Fruit fly (Drosophila melanogaster): ENCODE results near the gene Spn28Da.
A peak's percentile ranks its signal among the peaks of the same experiment; 100 is the strongest.

Spn28Da gene

dm6 chr2L:7851609-7852008 lies 37.3 kb downstream of the Spn28Da start (continued):
- TF ChIP-seq sens-2 (GFP tag; IDR thresholded peaks at IDR 0.05) (no peak), gro (GFP tag; optimal IDR thresholded peaks at IDR 0.05) (no peak), CG2202 (tag; optimal IDR thresholded peaks at IDR 0.05) (no peak), MESR4 (GFP tag; optimal IDR thresholded peaks at IDR 0.05) (no peak), tap (tag; optimal IDR thresholded peaks at IDR 0.05) (peak; percentile 26), CHES-1-like (GFP tag; optimal IDR thresholded peaks at IDR 0.05) (no peak), Rfx (GFP tag; IDR thresholded peaks at IDR 0.05) (no peak), CG11398 (GFP tag; optimal IDR thresholded peaks at IDR 0.05) (no peak), sens (GFP tag) (peak; percentile 79), CG3726 (GFP tag; IDR thresholded peaks at IDR 0.05) (no peak), Awh (GFP tag; IDR thresholded peaks at IDR 0.05) (no peak), ranshi (GFP tag; IDR thresholded peaks at IDR 0.05) (0 out of 2 replicates have a peak, but pooled peaks have one; percentile 7), Six4 (GFP tag; optimal IDR thresholded peaks at IDR 0.05) (no peak), gcm (GFP tag; optimal IDR thresholded peaks at IDR 0.05) (no peak), CG6254 (GFP tag; optimal IDR thresholded peaks at IDR 0.05) (no peak), ash1 (GFP tag; optimal IDR thresholded peaks at IDR 0.05) (no peak), mld (GFP tag; IDR thresholded peaks at IDR 0.05; ENCODE audit: partially characterized antibody) (no peak), H2.0 (GFP tag; IDR thresholded peaks at IDR 0.05) (0 out of 2 replicates have a peak, but pooled peaks have one; percentile 20), Bdp1 (GFP tag; optimal IDR thresholded peaks at IDR 0.05) (no peak), CG1529 (GFP tag; optimal IDR thresholded peaks at IDR 0.05) (no peak), Kr (GFP tag; optimal IDR thresholded peaks at IDR 0.05) (no peak), gt (GFP tag; IDR thresholded peaks at IDR 0.05) (no peak), CrebB (tag; optimal IDR thresholded peaks at IDR 0.05) (no peak), Hr78 (GFP tag; optimal IDR thresholded peaks at IDR 0.05) (no peak), CG9609 (GFP tag; optimal IDR thresholded peaks at IDR 0.05) (no peak), bsh (GFP tag; optimal IDR thresholded peaks at IDR 0.05) (peak in 1 of 2 experiments; percentile 69), ewg (GFP tag; optimal IDR thresholded peaks at IDR 0.05) (no peak), CG8765 (GFP tag; IDR thresholded peaks at IDR 0.05) (no peak), Hey (tag; optimal IDR thresholded peaks at IDR 0.05) (no peak), HmgZ (tag; optimal IDR thresholded peaks at IDR 0.05) (no peak), CG2875 (GFP tag; optimal IDR thresholded peaks at IDR 0.05) (no peak), pita (GFP tag; optimal IDR thresholded peaks at IDR 0.05) (no peak), CG31441 (GFP tag; IDR thresholded peaks at IDR 0.05) (peak; percentile 68), CG17385 (GFP tag; optimal IDR thresholded peaks at IDR 0.05) (no peak), Sin3A (optimal IDR thresholded peaks at IDR 0.05) (no peak), sd (tag; optimal IDR thresholded peaks at IDR 0.05) (no peak), TFAM (GFP tag; optimal IDR thresholded peaks at IDR 0.05) (no peak), CG17568 (GFP tag; optimal IDR thresholded peaks at IDR 0.05) (no peak), CG6854 (GFP tag; optimal IDR thresholded peaks at IDR 0.05) (no peak), CG16779 (GFP tag; IDR thresholded peaks at IDR 0.05) (no peak), CG7372 (GFP tag; IDR thresholded peaks at IDR 0.05) (no peak), br (optimal IDR thresholded peaks at IDR 0.05) (no peak), da (GFP tag; optimal IDR thresholded peaks at IDR 0.05) (no peak), cato (GFP tag; optimal IDR thresholded peaks at IDR 0.05; ENCODE audit: borderline replicate concordance) (no peak), CG13894 (tag; optimal IDR thresholded peaks at IDR 0.05) (no peak), CG31224 (GFP tag; IDR thresholded peaks at IDR 0.05) (no peak), ftz-f1 (GFP tag; optimal IDR thresholded peaks at IDR 0.05) (no peak), caup (GFP tag; optimal IDR thresholded peaks at IDR 0.05; ENCODE audit: severe bottlenecking) (no peak), CG8944 (GFP tag; optimal IDR thresholded peaks at IDR 0.05) (no peak), CG11456 (GFP tag; IDR thresholded peaks at IDR 0.05) (no peak), CG34422 (GFP tag; IDR thresholded peaks at IDR 0.05) (no peak), CG13287 (GFP tag; IDR thresholded peaks at IDR 0.05; ENCODE audit: partially characterized antibody) (no peak)

All from whole organism, embryonic.